Fruit fly (Drosophila melanogaster) whole organism, embryonic: ENCODE data around the gene CG12016.

Source experiments
- Abd-B ChIP-seq: fragments of 200-800 bp; sonication (Bioruptor generic); optimal IDR thresholded peaks from 2 replicates; lab custom pipeline; 2018; ENCODE audit warnings: missing biosample characterization, mild to moderate bottlenecking, missing genetic modification characterization, moderate library complexity
- Adf1 ChIP-seq: fragments of 200-800 bp; sonication (Bioruptor generic); IDR thresholded peaks from 2 replicates; pipeline ENCODE4 v1.3.6; 2022; ENCODE audit warnings: missing biosample characterization, missing genetic modification characterization
- Blimp-1 ChIP-seq: fragments of 200-800 bp; sonication (Bioruptor generic); optimal IDR thresholded peaks from 3 replicates; lab custom pipeline; 2018; ENCODE audit warnings: missing biosample characterization, missing genetic modification characterization, mild to moderate bottlenecking, moderate library complexity, missing genetic modification reagents
- CG10321 ChIP-seq: fragments of 200-800 bp; sonication (Bioruptor generic); IDR thresholded peaks from 2 replicates; pipeline ENCODE4 v1.3.6; 2022; ENCODE audit warnings: missing biosample characterization, missing genetic modification characterization
- CG10565 ChIP-seq: fragments of 200-800 bp; sonication (Bioruptor generic); optimal IDR thresholded peaks from 3 replicates; lab custom pipeline; 2016; ENCODE audit warnings: missing biosample characterization, mild to moderate bottlenecking, missing genetic modification characterization
- CG13775 ChIP-seq: fragments of 200-800 bp; sonication (Bioruptor generic); optimal IDR thresholded peaks from 3 replicates; lab custom pipeline; 2017; ENCODE audit warnings: missing biosample characterization, mild to moderate bottlenecking, missing genetic modification characterization
- CG1529 ChIP-seq: fragments of 200-800 bp; sonication (Bioruptor generic); optimal IDR thresholded peaks from 3 replicates; lab custom pipeline; 2018; ENCODE audit warnings: missing biosample characterization, missing genetic modification characterization
- CG15696 ChIP-seq: fragments of 200-800 bp; sonication (Bioruptor generic); optimal IDR thresholded peaks from 2 replicates; lab custom pipeline; 2019; ENCODE audit warnings: missing biosample characterization, mild to moderate bottlenecking, missing genetic modification characterization, moderate library complexity
- CG16863 ChIP-seq: fragments of 200-800 bp; sonication (Bioruptor generic); optimal IDR thresholded peaks from 3 replicates; lab custom pipeline; 2016; ENCODE audit warnings: missing biosample characterization, missing genetic modification characterization
- CG17186 ChIP-seq: fragments of 200-800 bp; sonication (Bioruptor generic); optimal IDR thresholded peaks from 3 replicates; lab custom pipeline; 2017; ENCODE audit warnings: missing biosample characterization, missing genetic modification reagents, missing genetic modification characterization
- CG17568 ChIP-seq: fragments of 200-800 bp; sonication (Bioruptor generic); optimal IDR thresholded peaks from 2 replicates; lab custom pipeline; 2018; ENCODE audit warnings: missing biosample characterization, mild to moderate bottlenecking, missing genetic modification characterization, moderate library complexity
- CG17802 ChIP-seq: fragments of 200-800 bp; sonication (Bioruptor generic); optimal IDR thresholded peaks from 2 replicates; lab custom pipeline; 2018; ENCODE audit warnings: missing biosample characterization, mild to moderate bottlenecking, missing genetic modification characterization, moderate library complexity
- CG18476 ChIP-seq: fragments of 200-800 bp; sonication (Bioruptor generic); optimal IDR thresholded peaks from 2 replicates; lab custom pipeline; 2016; ENCODE audit warnings: missing biosample characterization, mild to moderate bottlenecking, missing genetic modification characterization
- CG18764 ChIP-seq: fragments of 200-800 bp; sonication (Bioruptor generic); optimal IDR thresholded peaks from 3 replicates; lab custom pipeline; 2016; ENCODE audit warnings: missing biosample characterization, missing genetic modification characterization
- CG3995 ChIP-seq: fragments of 200-800 bp; sonication (Bioruptor generic); optimal IDR thresholded peaks from 3 replicates; lab custom pipeline; 2016; ENCODE audit warnings: missing biosample characterization, missing genetic modification characterization
- CoRest ChIP-seq: fragments of 200-800 bp; sonication (Bioruptor generic); optimal IDR thresholded peaks from 3 replicates; lab custom pipeline; 2018; ENCODE audit warnings: missing biosample characterization, mild to moderate bottlenecking, missing genetic modification characterization, moderate library complexity
- Drgx ChIP-seq: fragments of 200-800 bp; sonication (Bioruptor generic); IDR thresholded peaks from 2 replicates; pipeline ENCODE4 v1.3.6; 2022; ENCODE audit warnings: missing biosample characterization, missing genetic modification characterization
- E2f2 ChIP-seq: fragments of 200-800 bp; sonication (Bioruptor generic); IDR thresholded peaks from 2 replicates; pipeline ENCODE4 v1.3.6; 2022; ENCODE audit warnings: missing biosample characterization, missing genetic modification characterization
- Eip74EF ChIP-seq, 2 experiments: fragments of 200-800 bp in 1 of 2; fragments of >200 bp in 1 of 2; sonication (Bioruptor generic) in 1 of 2; optimal IDR thresholded peaks; 2 replicates each; lab custom pipeline; 2017 to 2019; ENCODE audit warnings: missing biosample characterization in 2 of 2, missing genetic modification characterization in 2 of 2, mild to moderate bottlenecking in 1 of 2, moderate library complexity in 1 of 2
- Gsc ChIP-seq: fragments of 200-800 bp; sonication (Bioruptor generic); IDR thresholded peaks from 2 replicates; pipeline ENCODE4 v1.3.6; 2022; ENCODE audit warnings: missing biosample characterization, missing genetic modification characterization
- Hmr ChIP-seq: fragments of 200-800 bp; sonication (Bioruptor generic); optimal IDR thresholded peaks from 3 replicates; lab custom pipeline; 2017; ENCODE audit warnings: mild to moderate bottlenecking, missing biosample characterization, missing genetic modification reagents, missing genetic modification characterization
- Hr3 ChIP-seq: fragments of 200-800 bp; sonication (Bioruptor generic); optimal IDR thresholded peaks from 3 replicates; lab custom pipeline; 2016; ENCODE audit warnings: missing biosample characterization, missing genetic modification characterization
- NC2α ChIP-seq: fragments of 200-800 bp; sonication (Bioruptor generic); optimal IDR thresholded peaks from 2 replicates; lab custom pipeline; 2016; ENCODE audit warnings: missing biosample characterization, missing genetic modification characterization
- NK7.1 ChIP-seq: fragments of 200-800 bp; sonication (Bioruptor generic); optimal IDR thresholded peaks from 3 replicates; lab custom pipeline; 2016; ENCODE audit warnings: missing biosample characterization, missing genetic modification characterization
- Nf-YA ChIP-seq: fragments of 200-800 bp; sonication (Bioruptor generic); IDR thresholded peaks from 2 replicates; pipeline ENCODE4 v1.3.6; 2022; ENCODE audit warnings: missing biosample characterization, missing genetic modification characterization
- Scr ChIP-seq: fragments of 200-800 bp; sonication (Bioruptor generic); IDR thresholded peaks from 2 replicates; pipeline ENCODE4 v1.3.6; 2022; ENCODE audit warnings: missing biosample characterization, missing genetic modification characterization; ENCODE audit not compliant: partially characterized antibody
- Stat92E ChIP-seq, 3 experiments: fragments of >200 bp in 2 of 3; fragments of 200-800 bp in 1 of 3; sonication (Bioruptor generic) in 1 of 3; optimal IDR thresholded peaks; 2 replicates each; lab custom pipeline; 2017 to 2019; ENCODE audit warnings: missing biosample characterization in 3 of 3, missing genetic modification characterization in 3 of 3, mild to moderate bottlenecking in 1 of 3, moderate library complexity in 1 of 3
- YL-1 ChIP-seq: fragments of 200-800 bp; sonication (Bioruptor generic); optimal IDR thresholded peaks from 3 replicates; lab custom pipeline; 2017; ENCODE audit warnings: missing biosample characterization, mild to moderate bottlenecking, missing genetic modification characterization
- ap ChIP-seq: fragments of 200-800 bp; sonication (Bioruptor generic); IDR thresholded peaks from 2 replicates; pipeline ENCODE4 v1.3.6; 2022; ENCODE audit warnings: missing biosample characterization, missing genetic modification characterization
- btn ChIP-seq: fragments of 200-800 bp; sonication (Bioruptor generic); optimal IDR thresholded peaks from 2 replicates; lab custom pipeline; 2016; ENCODE audit warnings: missing biosample characterization, missing genetic modification characterization
- croc ChIP-seq: fragments of 200-800 bp; sonication (Bioruptor generic); conservative IDR thresholded peaks from 3 replicates; pipeline ENCODE4 v1.3.6; 2022; ENCODE audit warnings: missing biosample characterization, missing genetic modification characterization
- ems ChIP-seq: fragments of 200-800 bp; sonication (Bioruptor generic); optimal IDR thresholded peaks from 3 replicates; lab custom pipeline; 2016; ENCODE audit warnings: missing biosample characterization, missing genetic modification characterization
- gsb-n ChIP-seq: fragments of 200-800 bp; sonication (Bioruptor generic); optimal IDR thresholded peaks from 3 replicates; lab custom pipeline; 2018; ENCODE audit warnings: missing biosample characterization, mild to moderate bottlenecking, missing genetic modification characterization
- gt ChIP-seq: fragments of 200-800 bp; sonication (Bioruptor generic); IDR thresholded peaks from 2 replicates; pipeline ENCODE4 v1.3.6; 2022; ENCODE audit warnings: missing biosample characterization, missing genetic modification characterization
- hkb ChIP-seq, 2 experiments: fragments of 200-800 bp in 1 of 2; fragments of >200 bp in 1 of 2; sonication (Bioruptor generic) in 1 of 2; IDR thresholded peaks in 1 of 2; optimal IDR thresholded peaks in 1 of 2; 2 replicates each; pipeline versions ENCODE4 v1.3.6 to Lab custom; 2017 to 2022; ENCODE audit warnings: missing biosample characterization in 1 of 2, missing genetic modification characterization in 1 of 2
- hth ChIP-seq: fragments of >200 bp; optimal IDR thresholded peaks from 2 replicates; lab custom pipeline; 2017; ENCODE audit warnings: inconsistent platforms
- ken ChIP-seq: fragments of 200-800 bp; sonication (Bioruptor generic); IDR thresholded peaks from 3 replicates; pipeline ENCODE4 v1.3.6; 2022; ENCODE audit warnings: missing biosample characterization, missing genetic modification characterization
- mirr ChIP-seq: fragments of 200-800 bp; sonication (Bioruptor generic); optimal IDR thresholded peaks from 3 replicates; lab custom pipeline; 2018; ENCODE audit warnings: missing biosample characterization, mild to moderate bottlenecking, missing genetic modification characterization
- mld ChIP-seq: fragments of 200-800 bp; sonication (Bioruptor generic); IDR thresholded peaks from 3 replicates; pipeline ENCODE4 v1.3.6; 2022; ENCODE audit warnings: missing biosample characterization, missing genetic modification characterization; ENCODE audit not compliant: partially characterized antibody
- nerfin-2 ChIP-seq: fragments of 200-800 bp; sonication (Bioruptor generic); IDR thresholded peaks from 2 replicates; pipeline ENCODE4 v1.3.6; 2022; ENCODE audit warnings: missing biosample characterization, missing genetic modification characterization; ENCODE audit not compliant: partially characterized antibody
- pnt ChIP-seq: fragments of 200-800 bp; sonication (Bioruptor generic); optimal IDR thresholded peaks from 3 replicates; lab custom pipeline; 2016; ENCODE audit warnings: missing biosample characterization, missing genetic modification characterization
- pros ChIP-seq: fragments of 200-800 bp; sonication (Bioruptor generic); optimal IDR thresholded peaks from 3 replicates; lab custom pipeline; 2019; ENCODE audit warnings: missing biosample characterization, mild to moderate bottlenecking, missing genetic modification characterization, moderate library complexity
- run ChIP-seq: fragments of 200-800 bp; sonication (Bioruptor generic); optimal IDR thresholded peaks from 3 replicates; lab custom pipeline; 2018; ENCODE audit warnings: missing biosample characterization, mild to moderate bottlenecking, missing genetic modification characterization
- scrt ChIP-seq: fragments of 200-800 bp; sonication (Bioruptor generic); optimal IDR thresholded peaks from 2 replicates; lab custom pipeline; 2018; ENCODE audit warnings: missing biosample characterization, mild to moderate bottlenecking, missing genetic modification characterization, moderate library complexity
- sens ChIP-seq: fragments of 200-800 bp; sonication (Bioruptor generic); peaks from one replicate; lab custom pipeline; 2016; ENCODE audit warnings: missing biosample characterization, missing genetic modification characterization
- shn ChIP-seq: fragments of 200-800 bp; sonication (Bioruptor generic); optimal IDR thresholded peaks from 3 replicates; lab custom pipeline; 2016; ENCODE audit warnings: missing biosample characterization, missing genetic modification characterization
- ssp ChIP-seq: fragments of 200-800 bp; sonication (Bioruptor generic); IDR thresholded peaks from 2 replicates; pipeline ENCODE4 v1.3.6; 2022; ENCODE audit warnings: missing biosample characterization, missing genetic modification characterization
- stwl ChIP-seq: fragments of 200-800 bp; sonication (Bioruptor generic); optimal IDR thresholded peaks from 3 replicates; lab custom pipeline; 2018; ENCODE audit warnings: missing biosample characterization, mild to moderate bottlenecking, missing genetic modification characterization, moderate library complexity
- trem ChIP-seq: fragments of 200-800 bp; optimal IDR thresholded peaks from 3 replicates; lab custom pipeline; 2019; ENCODE audit warnings: missing biosample characterization, mild to moderate bottlenecking, missing genetic modification characterization, moderate library complexity

CG12016 gene

dm6 chr3L:3319992-3320732 is 807 bp downstream of the CG12016 start (continued):
- TF ChIP-seq Hr3 (no peak), mld (GFP tag; lab: Robert Waterston, UW) (no peak), CG1529 (GFP tag; lab: Kevin White, UChicago) (no peak), gt (GFP tag; lab: Robert Waterston, UW) (no peak), NK7.1 (GFP tag; lab: Kevin White, UChicago) (no peak), Scr (no peak), run (no peak), CG15696 (tag; lab: Kevin White, UChicago) (no peak), Abd-B (GFP tag; lab: Kevin White, UChicago) (no peak), CG17802 (tag; lab: Kevin White, UChicago) (no peak), CG10321 (no peak), Nf-YA (GFP tag; lab: Robert Waterston, UW) (no peak), CG13775 (GFP tag; lab: Kevin White, UChicago) (no peak), Gsc (GFP tag; lab: Robert Waterston, UW) (no peak), CG18476 (no peak), mirr (GFP tag; lab: Kevin White, UChicago) (no peak), CG18764 (GFP tag; lab: Kevin White, UChicago) (peak; percentile 21), stwl (no peak), sens (GFP tag; lab: Kevin White, UChicago) (peak; percentile 75), nerfin-2 (GFP tag; lab: Robert Waterston, UW) (no peak), btn (GFP tag; lab: Kevin White, UChicago) (no peak), ken (GFP tag; lab: Robert Waterston, UW) (no peak), CG3995 (GFP tag; lab: Kevin White, UChicago) (no peak), Adf1 (0 out of 2 replicates have a peak, but pooled peaks have one; percentile 10), gsb-n (tag; lab: Kevin White, UChicago) (no peak), CG10565 (GFP tag; lab: Kevin White, UChicago) (no peak), scrt (no peak), Blimp-1 (no peak), CoRest (tag; lab: Kevin White, UChicago) (peak; percentile 14), NC2α (GFP tag; lab: Kevin White, UChicago) (no peak), E2f2 (GFP tag; lab: Robert Waterston, UW) (peak; percentile 7; the same call in 1 of the 2 replicates), hkb (optimal IDR thresholded peaks at IDR 0.05; lab: Kevin White, UChicago) (no peak), hkb (GFP tag; IDR thresholded peaks at IDR 0.05; lab: Robert Waterston, UW) (0 out of 2 replicates have a peak, but pooled peaks have one; percentile 49), pros (GFP tag; lab: Kevin White, UChicago) (no peak), shn (GFP tag; lab: Kevin White, UChicago) (no peak), CG17568 (GFP tag; lab: Kevin White, UChicago) (no peak), CG16863 (GFP tag; lab: Kevin White, UChicago) (no peak), Eip74EF (GFP tag; optimal IDR thresholded peaks at IDR 0.05; lab: Kevin White, UChicago) (peak in 1 of 2 experiments; percentile 58), ems (GFP tag; lab: Kevin White, UChicago) (no peak), croc (GFP tag; lab: Robert Waterston, UW) (no peak), YL-1 (GFP tag; lab: Kevin White, UChicago) (no peak), ssp (GFP tag; lab: Robert Waterston, UW) (no peak), hth (lab: Kevin White, UChicago) (no peak), pnt (peak; percentile 1), Drgx (GFP tag; lab: Robert Waterston, UW) (no peak), Stat92E (GFP tag; optimal IDR thresholded peaks at IDR 0.05; lab: Kevin White, UChicago) (no peak), ap (no peak), trem (tag; lab: Kevin White, UChicago) (no peak), Hmr (GFP tag; lab: Kevin White, UChicago) (peak; percentile 48), CG17186 (no peak)
